Fruit fly (Drosophila melanogaster): ENCODE measurements around the gene Gnmt.

- TF ChIP-seq br (GFP tag; optimal IDR thresholded peaks at IDR 0.05) (no peak), Dfd (GFP tag; optimal IDR thresholded peaks at IDR 0.05) (no peak), sv (GFP tag; optimal IDR thresholded peaks at IDR 0.05) (no peak), Hr78 (GFP tag; optimal IDR thresholded peaks at IDR 0.05) (no peak), psq (GFP tag; optimal IDR thresholded peaks at IDR 0.05) (no peak), tai (GFP tag; optimal IDR thresholded peaks at IDR 0.05) (no peak), CG32264 (GFP tag; optimal IDR thresholded peaks at IDR 0.05) (no peak), foxo (GFP tag; optimal IDR thresholded peaks at IDR 0.05) (no peak), Hnf4 (GFP tag; optimal IDR thresholded peaks at IDR 0.05) (no peak)
These were observed 27.1 kb upstream of the Gnmt start for dm6 chr3R:12647348-12647747.
